Worm (Caenorhabditis elegans) whole organism, early embryonic: ENCODE data around the gene F41D9.2.

ENCODE experiments used
- F13C5.2 ChIP-seq: sonication (generic microtip); optimal IDR thresholded peaks from 2 replicates; lab custom pipeline; 2017; ENCODE audit warnings: mild to moderate bottlenecking, missing genetic modification characterization, inconsistent platforms, missing compliant biosample characterization
- aly-1 ChIP-seq: sonication (generic microtip); optimal IDR thresholded peaks from 2 replicates; lab custom pipeline; 2016; ENCODE audit warnings: missing genetic modification characterization, missing compliant biosample characterization
- ama-1 ChIP-seq: fragments of 150-350 bp; optimal IDR thresholded peaks from 2 replicates; lab custom pipeline; 2014
- ets-7 ChIP-seq: sonication (generic microtip); optimal IDR thresholded peaks from 2 replicates; lab custom pipeline; 2016; ENCODE audit warnings: missing genotype, missing genetic modification characterization, missing compliant biosample characterization
- pes-1 ChIP-seq: fragments of 200-800 bp; sonication (Bioruptor generic); IDR thresholded peaks from 2 replicates; pipeline ENCODE4 v1.3.6; 2022; ENCODE audit warnings: missing genetic modification reagents, missing genetic modification characterization, missing compliant biosample characterization

DNA sequence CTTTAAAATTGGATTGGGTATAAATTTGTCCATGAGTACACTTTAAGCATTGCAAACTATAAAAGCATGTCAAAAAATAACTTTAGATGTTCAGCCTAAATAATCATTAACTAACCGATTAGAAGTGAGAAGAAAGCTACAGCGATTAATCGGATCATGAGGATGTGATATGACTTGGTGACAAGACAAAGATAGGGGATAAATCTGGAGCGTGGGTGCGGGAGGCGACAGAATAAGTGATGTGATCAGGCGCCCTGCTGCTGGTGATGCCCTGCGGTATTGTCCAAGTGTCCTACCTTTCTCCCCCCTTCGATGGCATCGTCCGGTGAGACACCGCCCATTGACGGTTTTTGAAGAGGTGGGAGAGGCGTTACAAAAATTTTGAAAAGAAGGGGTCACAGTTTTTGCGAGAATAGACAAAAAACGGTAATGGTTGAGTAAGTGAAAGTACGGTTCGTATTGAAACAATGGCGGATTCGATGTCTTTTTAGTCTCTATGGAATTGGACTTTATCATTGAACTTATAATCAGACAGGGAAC lies at the start of gene F41D9.2:
- no peak for TF ChIP-seq ama-1 (lab: Kevin White, UChicago)
- TF ChIP-seq aly-1, result no peak
- no peak for TF ChIP-seq pes-1 (GFP tag; lab: Robert Waterston, UW)
- TF ChIP-seq F13C5.2 (tag; lab: Kevin White, UChicago), result no peak
- TF ChIP-seq ets-7, result no peak
